Fruit fly (Drosophila melanogaster): ENCODE measurements around the gene ND-20L.

ND-20L gene

DNA sequence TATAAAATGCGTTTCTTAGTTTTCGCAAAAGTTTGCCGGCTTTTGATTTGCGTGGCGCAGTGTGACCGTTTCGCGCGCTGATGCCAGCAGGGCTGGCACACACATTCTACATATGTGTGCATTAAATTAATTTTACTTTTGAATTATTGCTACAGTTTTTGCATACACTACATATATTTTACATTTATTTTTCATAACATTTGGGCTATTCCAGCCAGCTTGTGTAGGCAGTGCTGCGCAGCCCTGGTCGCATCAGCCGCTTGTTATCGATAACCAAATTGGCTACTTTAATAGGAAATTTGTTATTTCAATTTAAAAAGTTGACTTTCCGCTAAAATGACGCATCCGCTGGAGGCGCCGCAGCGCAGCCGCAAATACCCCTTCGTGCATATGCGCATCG, 26.3 kb upstream of the ND-20L start, which contains the start of the genes CG2321 and CG2006 (continued):
- TF ChIP-seq HLH4C (GFP tag; IDR thresholded peaks at IDR 0.05; ENCODE audit: partially characterized antibody) (peak; percentile 65), CG10654 (GFP tag; optimal IDR thresholded peaks at IDR 0.05) (peak; percentile 30), Dll (GFP tag; IDR thresholded peaks at IDR 0.05; ENCODE audit: partially characterized antibody) (peak; percentile 64; the same call in 3 of the 4 replicates), gsb-n (tag; optimal IDR thresholded peaks at IDR 0.05) (no peak), Max (GFP tag; optimal IDR thresholded peaks at IDR 0.05) (peak; percentile 11), tgo (GFP tag; IDR thresholded peaks at IDR 0.05) (peak; percentile 20; the same call in 1 of the 3 replicates), phol (tag; optimal IDR thresholded peaks at IDR 0.05) (peak; percentile 69), CG30020 (tag; optimal IDR thresholded peaks at IDR 0.05) (peak; percentile 56), HHEX (GFP tag; optimal IDR thresholded peaks at IDR 0.05) (no peak), CG10959 (GFP tag; IDR thresholded peaks at IDR 0.05) (peak; percentile 54; the same call in 1 of the 2 replicates), CG4617 (GFP tag; optimal IDR thresholded peaks at IDR 0.05; ENCODE audit: borderline replicate concordance) (peak; percentile 70), CG12104 (GFP tag; optimal IDR thresholded peaks at IDR 0.05) (no peak), Myb (GFP tag; optimal IDR thresholded peaks at IDR 0.05) (peak; percentile 63), pros (GFP tag; optimal IDR thresholded peaks at IDR 0.05) (no peak), dimm (GFP tag; IDR thresholded peaks at IDR 0.05) (no peak), CG17328 (GFP tag; IDR thresholded peaks at IDR 0.05) (peak; percentile 45; the same call in 1 of the 2 replicates), sima (GFP tag; optimal IDR thresholded peaks at IDR 0.05) (no peak), CG1647 (GFP tag; optimal IDR thresholded peaks at IDR 0.05) (peak; percentile 29), dati (GFP tag; IDR thresholded peaks at IDR 0.05) (no peak), HLHmδ (GFP tag; optimal IDR thresholded peaks at IDR 0.05) (no peak), Bteb2 (GFP tag; optimal IDR thresholded peaks at IDR 0.05) (peak; percentile 12), CG17186 (GFP tag; optimal IDR thresholded peaks at IDR 0.05) (peak; percentile 76), z (GFP tag; IDR thresholded peaks at IDR 0.05) (no peak), peb (GFP tag; IDR thresholded peaks at IDR 0.05) (no peak), gsb (GFP tag; IDR thresholded peaks at IDR 0.05) (no peak; the same call in 1 of the 2 replicates), CG13296 (GFP tag; optimal IDR thresholded peaks at IDR 0.05) (no peak), ems (GFP tag; optimal IDR thresholded peaks at IDR 0.05) (peak; percentile 41), Nf-YA (GFP tag; IDR thresholded peaks at IDR 0.05) (0 out of 2 replicates have a peak, but pooled peaks have one; percentile 31), CG1233 (GFP tag; optimal IDR thresholded peaks at IDR 0.05) (no peak), bbx (GFP tag; IDR thresholded peaks at IDR 0.05; ENCODE audit: partially characterized antibody) (peak; percentile 71), Oli (tag; optimal IDR thresholded peaks at IDR 0.05) (no peak), NK7.1 (GFP tag; optimal IDR thresholded peaks at IDR 0.05) (no peak), CG17912 (GFP tag; optimal IDR thresholded peaks at IDR 0.05) (peak; percentile 45), ranshi (GFP tag; IDR thresholded peaks at IDR 0.05) (peak; percentile 39; the same call in 1 of the 2 replicates), CG6813 (GFP tag; optimal IDR thresholded peaks at IDR 0.05) (no peak), cad (GFP tag; optimal IDR thresholded peaks at IDR 0.05) (no peak), Six4 (GFP tag; optimal IDR thresholded peaks at IDR 0.05) (no peak), CG8089 (GFP tag; optimal IDR thresholded peaks at IDR 0.05) (no peak), repo (GFP tag; optimal IDR thresholded peaks at IDR 0.05) (no peak), CG14050 (GFP tag; IDR thresholded peaks at IDR 0.05) (peak; percentile 40; the same call in 2 of the 3 replicates), CG14860 (GFP tag; IDR thresholded peaks at IDR 0.05; ENCODE audit: partially characterized antibody) (peak; percentile 51; the same call in 2 of the 3 replicates), CG15011 (GFP tag; optimal IDR thresholded peaks at IDR 0.05) (no peak), CoRest (tag; optimal IDR thresholded peaks at IDR 0.05) (peak; percentile 59), vvl (GFP tag; IDR thresholded peaks at IDR 0.05) (peak; percentile 89), esg (GFP tag; conservative IDR thresholded peaks at IDR 0.05) (0 out of 2 replicates have a peak, but pooled peaks have one; percentile 6), CG9876 (GFP tag; optimal IDR thresholded peaks at IDR 0.05) (peak; percentile 50), twi (tag; optimal IDR thresholded peaks at IDR 0.05) (peak; percentile 47), Asciz (GFP tag; optimal IDR thresholded peaks at IDR 0.05) (no peak), CG18011 (GFP tag; optimal IDR thresholded peaks at IDR 0.05) (peak; percentile 19), CG13287 (GFP tag; IDR thresholded peaks at IDR 0.05; ENCODE audit: partially characterized antibody) (peak; percentile 83)
